Fruit fly (Drosophila melanogaster) whole organism, embryonic: ENCODE measurements around the gene CG34183.
A peak's percentile ranks its signal among the peaks of the same experiment; 100 is the strongest.

Experiments
- ATbp ChIP-seq: fragments of 200-800 bp; sonication (Bioruptor generic); optimal IDR thresholded peaks from 2 replicates; lab custom pipeline; 2017; ENCODE audit warnings: missing biosample characterization, mild to moderate bottlenecking, missing genetic modification characterization, missing genetic modification reagents
- Asciz ChIP-seq: fragments of 200-800 bp; sonication (Bioruptor generic); optimal IDR thresholded peaks from 2 replicates; lab custom pipeline; 2017; ENCODE audit warnings: missing biosample characterization, mild to moderate bottlenecking, missing genetic modification characterization, missing genetic modification reagents
- Atf3 ChIP-seq: fragments of 200-800 bp; sonication (Bioruptor generic); optimal IDR thresholded peaks from 3 replicates; lab custom pipeline; 2016; ENCODE audit warnings: missing biosample characterization, missing genetic modification characterization
- B-H2 ChIP-seq: fragments of 200-800 bp; sonication (Bioruptor generic); optimal IDR thresholded peaks from 2 replicates; lab custom pipeline; 2018; ENCODE audit warnings: missing biosample characterization, mild to moderate bottlenecking, missing genetic modification characterization
- CG10147 ChIP-seq: fragments of 200-800 bp; sonication (Bioruptor generic); optimal IDR thresholded peaks from 2 replicates; lab custom pipeline; 2019; ENCODE audit warnings: missing biosample characterization, mild to moderate bottlenecking, missing genetic modification characterization, moderate library complexity
- CG10274 ChIP-seq: fragments of 200-800 bp; sonication (Bioruptor generic); optimal IDR thresholded peaks from 3 replicates; lab custom pipeline; 2017; ENCODE audit warnings: missing biosample characterization, mild to moderate bottlenecking, missing genetic modification characterization
- CG10565 ChIP-seq: fragments of 200-800 bp; sonication (Bioruptor generic); optimal IDR thresholded peaks from 3 replicates; lab custom pipeline; 2016; ENCODE audit warnings: missing biosample characterization, mild to moderate bottlenecking, missing genetic modification characterization
- CG10979 ChIP-seq: fragments of 200-800 bp; sonication (Bioruptor generic); optimal IDR thresholded peaks from 2 replicates; lab custom pipeline; 2018; ENCODE audit warnings: missing biosample characterization, mild to moderate bottlenecking, missing genetic modification characterization, moderate library complexity
- CG12236 ChIP-seq: fragments of 200-800 bp; sonication (Bioruptor generic); optimal IDR thresholded peaks from 2 replicates; lab custom pipeline; 2016; ENCODE audit warnings: missing biosample characterization, missing genetic modification characterization
- CG12942 ChIP-seq: fragments of 200-800 bp; sonication (Bioruptor generic); optimal IDR thresholded peaks from 3 replicates; lab custom pipeline; 2016; ENCODE audit warnings: missing biosample characterization, missing genetic modification characterization
- CG15601 ChIP-seq: fragments of 200-800 bp; sonication (Bioruptor generic); optimal IDR thresholded peaks from 3 replicates; lab custom pipeline; 2019; ENCODE audit warnings: missing biosample characterization, mild to moderate bottlenecking, missing genetic modification characterization, moderate library complexity
- CG15696 ChIP-seq: fragments of 200-800 bp; sonication (Bioruptor generic); optimal IDR thresholded peaks from 2 replicates; lab custom pipeline; 2019; ENCODE audit warnings: missing biosample characterization, mild to moderate bottlenecking, missing genetic modification characterization, moderate library complexity
- CG16779 ChIP-seq: fragments of 200-800 bp; sonication (Bioruptor generic); IDR thresholded peaks from 2 replicates; pipeline ENCODE4 v1.3.6; 2022; ENCODE audit warnings: missing biosample characterization, missing genetic modification characterization
- CG18476 ChIP-seq: fragments of 200-800 bp; sonication (Bioruptor generic); optimal IDR thresholded peaks from 2 replicates; lab custom pipeline; 2016; ENCODE audit warnings: missing biosample characterization, mild to moderate bottlenecking, missing genetic modification characterization
- CG2116 ChIP-seq: fragments of 200-800 bp; sonication (Bioruptor generic); optimal IDR thresholded peaks from 3 replicates; lab custom pipeline; 2018; ENCODE audit warnings: missing biosample characterization, mild to moderate bottlenecking, missing genetic modification characterization
- CG2202 ChIP-seq: fragments of 200-800 bp; sonication (Bioruptor generic); optimal IDR thresholded peaks from 2 replicates; lab custom pipeline; 2018; ENCODE audit warnings: missing biosample characterization, mild to moderate bottlenecking, missing genetic modification characterization
- CG2678 ChIP-seq: fragments of 200-800 bp; sonication (Bioruptor generic); optimal IDR thresholded peaks from 3 replicates; lab custom pipeline; 2019; ENCODE audit warnings: missing biosample characterization, mild to moderate bottlenecking, missing genetic modification characterization, moderate library complexity
- CG30403 ChIP-seq: fragments of 200-800 bp; sonication (Bioruptor generic); optimal IDR thresholded peaks from 3 replicates; lab custom pipeline; 2016; ENCODE audit warnings: missing biosample characterization, missing genetic modification characterization
- CG31224 ChIP-seq: fragments of 200-800 bp; sonication (Bioruptor generic); IDR thresholded peaks from 2 replicates; pipeline ENCODE4 v1.3.6; 2022; ENCODE audit warnings: missing biosample characterization, missing genetic modification characterization
- CG32767 ChIP-seq: fragments of 200-800 bp; sonication (Bioruptor generic); IDR thresholded peaks from 2 replicates; pipeline ENCODE4 v1.3.6; 2022; ENCODE audit warnings: missing biosample characterization, missing genetic modification characterization
- CG3838 ChIP-seq: fragments of 200-800 bp; sonication (Bioruptor generic); optimal IDR thresholded peaks from 3 replicates; lab custom pipeline; 2016; ENCODE audit warnings: missing biosample characterization, missing genetic modification characterization
- CG4730 ChIP-seq: fragments of 200-800 bp; sonication (Bioruptor generic); IDR thresholded peaks from 2 replicates; pipeline ENCODE4 v1.3.6; 2022; ENCODE audit warnings: missing biosample characterization, missing genetic modification characterization
- CG6272 ChIP-seq: fragments of 200-800 bp; sonication (Bioruptor generic); IDR thresholded peaks from 2 replicates; pipeline ENCODE4 v1.3.6; 2022; ENCODE audit warnings: missing biosample characterization, missing genetic modification characterization
- CG6791 ChIP-seq: fragments of 200-800 bp; sonication (Bioruptor generic); IDR thresholded peaks from 3 replicates; pipeline ENCODE4 v1.3.6; 2022; ENCODE audit warnings: missing biosample characterization, missing genetic modification characterization; ENCODE audit not compliant: partially characterized antibody
- CG7963 ChIP-seq: fragments of 200-800 bp; sonication (Bioruptor generic); IDR thresholded peaks from 3 replicates; pipeline ENCODE4 v1.3.6; 2022; ENCODE audit warnings: missing biosample characterization, missing genetic modification characterization; ENCODE audit not compliant: partially characterized antibody
- CoRest ChIP-seq: fragments of 200-800 bp; sonication (Bioruptor generic); optimal IDR thresholded peaks from 3 replicates; lab custom pipeline; 2018; ENCODE audit warnings: missing biosample characterization, mild to moderate bottlenecking, missing genetic modification characterization, moderate library complexity
- Dip2 ChIP-seq: fragments of 200-800 bp; sonication (Bioruptor generic); IDR thresholded peaks from 2 replicates; pipeline ENCODE4 v1.3.6; 2022; ENCODE audit warnings: missing biosample characterization, missing genetic modification characterization
- Doc2 ChIP-seq: fragments of 200-800 bp; sonication (Bioruptor generic); IDR thresholded peaks from 2 replicates; pipeline ENCODE4 v1.3.6; 2022; ENCODE audit warnings: missing biosample characterization, missing genetic modification characterization
- ERR ChIP-seq: fragments of 200-800 bp; sonication (Bioruptor generic); optimal IDR thresholded peaks from 2 replicates; lab custom pipeline; 2016; ENCODE audit warnings: missing biosample characterization, missing genetic modification characterization
- Ets65A ChIP-seq: fragments of 200-800 bp; sonication (Bioruptor generic); peaks from one replicate; lab custom pipeline; 2016; ENCODE audit warnings: missing biosample characterization, missing genetic modification characterization
- Fer3 ChIP-seq: fragments of 200-800 bp; sonication (Bioruptor generic); optimal IDR thresholded peaks from 2 replicates; lab custom pipeline; 2018; ENCODE audit warnings: missing biosample characterization, mild to moderate bottlenecking, missing genetic modification characterization, moderate library complexity
- H2.0 ChIP-seq: fragments of 200-800 bp; sonication (Bioruptor generic); IDR thresholded peaks from 2 replicates; pipeline ENCODE4 v1.3.6; 2022; ENCODE audit warnings: missing biosample characterization, missing genetic modification characterization
- Hmx ChIP-seq: fragments of 200-800 bp; sonication (Bioruptor generic); optimal IDR thresholded peaks from 2 replicates; lab custom pipeline; 2016; ENCODE audit warnings: missing biosample characterization, missing genetic modification characterization
- Hr39 ChIP-seq: fragments of >200 bp; optimal IDR thresholded peaks from 2 replicates; lab custom pipeline; 2017
- Nf-YA ChIP-seq: fragments of 200-800 bp; sonication (Bioruptor generic); IDR thresholded peaks from 2 replicates; pipeline ENCODE4 v1.3.6; 2022; ENCODE audit warnings: missing biosample characterization, missing genetic modification characterization
- Nf-YC ChIP-seq: fragments of 200-800 bp; optimal IDR thresholded peaks from 3 replicates; lab custom pipeline; 2019; ENCODE audit warnings: missing biosample characterization, mild to moderate bottlenecking, missing genetic modification characterization, moderate library complexity
- Sox100B ChIP-seq: fragments of 200-800 bp; sonication (Bioruptor generic); optimal IDR thresholded peaks from 3 replicates; lab custom pipeline; 2018; ENCODE audit warnings: missing biosample characterization, mild to moderate bottlenecking, missing genetic modification characterization
- Sry-β ChIP-seq: fragments of 200-800 bp; sonication (Bioruptor generic); optimal IDR thresholded peaks from 2 replicates; lab custom pipeline; 2018; ENCODE audit warnings: missing biosample characterization, mild to moderate bottlenecking, missing genetic modification characterization, moderate library complexity
- Usf ChIP-seq: fragments of 200-800 bp; sonication (Bioruptor generic); optimal IDR thresholded peaks from 2 replicates; lab custom pipeline; 2017; ENCODE audit warnings: missing genotype, missing biosample characterization, missing genetic modification characterization
- abd-A ChIP-seq: fragments of 200-800 bp; sonication (Bioruptor generic); optimal IDR thresholded peaks from 3 replicates; lab custom pipeline; 2019; ENCODE audit warnings: missing biosample characterization, mild to moderate bottlenecking, missing genetic modification characterization, moderate library complexity
- bcd ChIP-seq: fragments of 200-800 bp; sonication (Bioruptor generic); optimal IDR thresholded peaks from 2 replicates; lab custom pipeline; 2017; ENCODE audit warnings: missing biosample characterization, mild to moderate bottlenecking, missing genetic modification characterization
- btn ChIP-seq: fragments of 200-800 bp; sonication (Bioruptor generic); optimal IDR thresholded peaks from 2 replicates; lab custom pipeline; 2016; ENCODE audit warnings: missing biosample characterization, missing genetic modification characterization
- caup ChIP-seq: fragments of 200-800 bp; sonication (Bioruptor generic); optimal IDR thresholded peaks from 3 replicates; lab custom pipeline; 2017; ENCODE audit warnings: missing biosample characterization, mild to moderate bottlenecking, missing genetic modification characterization, moderate library complexity; ENCODE audit not compliant: severe bottlenecking
- dati ChIP-seq: fragments of 200-800 bp; sonication (Bioruptor generic); IDR thresholded peaks from 2 replicates; pipeline ENCODE4 v1.3.6; 2022; ENCODE audit warnings: missing biosample characterization, missing genetic modification characterization
- hbn ChIP-seq: fragments of 200-800 bp; sonication (Bioruptor generic); IDR thresholded peaks from 2 replicates; pipeline ENCODE4 v1.3.6; 2022; ENCODE audit warnings: missing biosample characterization, missing genetic modification characterization; ENCODE audit not compliant: partially characterized antibody
- jing ChIP-seq: fragments of 200-800 bp; sonication (Bioruptor generic); optimal IDR thresholded peaks from 2 replicates; lab custom pipeline; 2018; ENCODE audit warnings: missing biosample characterization, mild to moderate bottlenecking, missing genetic modification characterization
- nmo ChIP-seq: fragments of 200-800 bp; sonication (Bioruptor generic); optimal IDR thresholded peaks from 2 replicates; lab custom pipeline; 2018; ENCODE audit warnings: missing biosample characterization, mild to moderate bottlenecking, missing genetic modification characterization, moderate library complexity
- pnt ChIP-seq: fragments of 200-800 bp; sonication (Bioruptor generic); optimal IDR thresholded peaks from 3 replicates; lab custom pipeline; 2016; ENCODE audit warnings: missing biosample characterization, missing genetic modification characterization
- pros ChIP-seq: fragments of 200-800 bp; sonication (Bioruptor generic); optimal IDR thresholded peaks from 3 replicates; lab custom pipeline; 2019; ENCODE audit warnings: missing biosample characterization, mild to moderate bottlenecking, missing genetic modification characterization, moderate library complexity
- so ChIP-seq: fragments of 200-800 bp; sonication (Bioruptor generic); IDR thresholded peaks from 3 replicates; pipeline ENCODE4 v1.3.6; 2022; ENCODE audit warnings: missing biosample characterization, missing genetic modification characterization
- tio ChIP-seq: fragments of 200-800 bp; sonication (Bioruptor generic); optimal IDR thresholded peaks from 2 replicates; lab custom pipeline; 2017; ENCODE audit warnings: missing biosample characterization, missing genetic modification characterization, inconsistent platforms
- zen2 ChIP-seq: fragments of 200-800 bp; sonication (Bioruptor generic); IDR thresholded peaks from 3 replicates; pipeline ENCODE4 v1.3.6; 2022; ENCODE audit warnings: missing biosample characterization, missing genetic modification characterization; ENCODE audit not compliant: partially characterized antibody

CG34183 gene

DNA sequence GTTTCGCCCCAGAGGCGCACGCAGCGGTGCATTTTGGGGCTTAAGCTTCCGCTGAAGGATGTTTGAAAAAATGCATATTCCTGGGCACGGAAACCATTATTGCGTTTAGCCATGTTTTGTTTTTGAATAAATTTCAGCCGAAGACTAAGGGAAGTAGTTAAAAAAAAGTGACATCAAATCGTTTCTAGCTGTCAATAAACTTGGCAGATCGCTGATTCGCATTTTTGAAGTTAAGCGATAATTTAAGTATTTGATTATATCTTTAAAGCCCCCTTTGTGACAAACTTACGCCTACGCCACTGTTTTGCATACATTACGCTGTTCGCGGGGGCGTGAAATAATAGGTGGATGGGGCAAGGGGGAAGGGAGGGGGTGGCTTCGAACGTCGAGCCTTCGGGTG lies 26.2 kb downstream of the CG34183 start (continued):
- TF ChIP-seq Asciz (GFP tag; lab: Kevin White, UChicago) (no peak), pros (GFP tag; lab: Kevin White, UChicago) (no peak), CG2202 (tag; lab: Kevin White, UChicago) (no peak), bcd (peak; percentile 46), CG16779 (no peak), CG18476 (GFP tag; lab: Kevin White, UChicago) (no peak), CG2678 (tag; lab: Kevin White, UChicago) (peak; percentile 65), CG6272 (GFP tag; lab: Robert Waterston, UW) (no peak), Dip2 (GFP tag; lab: Robert Waterston, UW) (no peak), pnt (GFP tag; lab: Kevin White, UChicago) (no peak), Hr39 (lab: Kevin White, UChicago) (no peak), CG10147 (no peak), Sry-β (GFP tag; lab: Kevin White, UChicago) (no peak), CG15696 (tag; lab: Kevin White, UChicago) (no peak), tio (no peak), hbn (GFP tag; lab: Robert Waterston, UW) (no peak), CoRest (tag; lab: Kevin White, UChicago) (peak; percentile 41), btn (GFP tag; lab: Kevin White, UChicago) (no peak), CG10274 (GFP tag; lab: Kevin White, UChicago) (no peak), H2.0 (GFP tag; lab: Robert Waterston, UW) (no peak), so (GFP tag; lab: Robert Waterston, UW) (no peak), CG12236 (GFP tag; lab: Kevin White, UChicago) (no peak), CG3838 (no peak), ATbp (GFP tag; lab: Kevin White, UChicago) (peak; percentile 2), CG30403 (peak; percentile 50), jing (GFP tag; lab: Kevin White, UChicago) (no peak), Doc2 (no peak), CG10979 (tag; lab: Kevin White, UChicago) (no peak), CG15601 (tag; lab: Kevin White, UChicago) (no peak), Fer3 (peak; percentile 4), CG32767 (GFP tag; lab: Robert Waterston, UW) (no peak), Atf3 (GFP tag; lab: Kevin White, UChicago) (no peak), caup (GFP tag; lab: Kevin White, UChicago) (no peak), CG10565 (GFP tag; lab: Kevin White, UChicago) (no peak), Ets65A (peak; percentile 18), zen2 (GFP tag; lab: Robert Waterston, UW) (no peak), CG7963 (GFP tag; lab: Robert Waterston, UW) (no peak), nmo (GFP tag; lab: Kevin White, UChicago) (peak; percentile 16), ERR (GFP tag; lab: Kevin White, UChicago) (no peak), CG31224 (GFP tag; lab: Robert Waterston, UW) (no peak), Nf-YC (tag; lab: Kevin White, UChicago) (no peak), dati (GFP tag; lab: Robert Waterston, UW) (no peak), CG4730 (GFP tag; lab: Robert Waterston, UW) (no peak), CG12942 (GFP tag; lab: Kevin White, UChicago) (no peak), Usf (no peak), Sox100B (GFP tag; lab: Kevin White, UChicago) (no peak), Nf-YA (no peak), CG6791 (GFP tag; lab: Robert Waterston, UW) (no peak), Hmx (GFP tag; lab: Kevin White, UChicago) (no peak), B-H2 (no peak), abd-A (no peak), CG2116 (no peak)
